Fruit fly (Drosophila melanogaster) whole organism, pupa: ENCODE results near the gene CG10301.

ENCODE experiments used
- CG10348 ChIP-seq: fragments of 200-800 bp; sonication (Bioruptor generic); IDR thresholded peaks from 2 replicates; pipeline ENCODE4 v1.3.6; 2022; ENCODE audit warnings: missing biosample characterization, missing genetic modification characterization
- CG12605 ChIP-seq: fragments of 200-800 bp; sonication (Bioruptor generic); IDR thresholded peaks from 2 replicates; pipeline ENCODE4 v1.3.6; 2022; ENCODE audit warnings: missing biosample characterization, missing genetic modification characterization
- CG14655 ChIP-seq: fragments of 200-800 bp; sonication (Bioruptor generic); optimal IDR thresholded peaks from 3 replicates; lab custom pipeline; 2017; ENCODE audit warnings: mild to moderate bottlenecking, missing biosample characterization, missing genetic modification reagents, missing genetic modification characterization
- CG15710 ChIP-seq: fragments of 200-800 bp; sonication (Bioruptor generic); optimal IDR thresholded peaks from 2 replicates; lab custom pipeline; 2018; ENCODE audit warnings: missing biosample characterization, mild to moderate bottlenecking, missing genetic modification characterization, moderate library complexity
- CG17806 ChIP-seq: fragments of 200-800 bp; sonication (Bioruptor generic); optimal IDR thresholded peaks from 2 replicates; lab custom pipeline; 2018; ENCODE audit warnings: missing biosample characterization, mild to moderate bottlenecking, missing genetic modification characterization, moderate library complexity
- CG32121 ChIP-seq: fragments of 200-800 bp; sonication (Bioruptor generic); IDR thresholded peaks from 2 replicates; pipeline ENCODE4 v1.3.6; 2022; ENCODE audit warnings: missing biosample characterization, missing genetic modification characterization
- CG8301 ChIP-seq: fragments of 200-800 bp; sonication (Bioruptor generic); optimal IDR thresholded peaks from 2 replicates; lab custom pipeline; 2018; ENCODE audit warnings: missing biosample characterization, mild to moderate bottlenecking, missing genetic modification characterization
- CG9948 ChIP-seq: fragments of 200-800 bp; sonication (Bioruptor generic); optimal IDR thresholded peaks from 2 replicates; lab custom pipeline; 2018; ENCODE audit warnings: missing biosample characterization, mild to moderate bottlenecking, missing genetic modification characterization, moderate library complexity
- D1 ChIP-seq: fragments of 200-800 bp; sonication (Bioruptor generic); optimal IDR thresholded peaks from 2 replicates; lab custom pipeline; 2018; ENCODE audit warnings: missing biosample characterization, mild to moderate bottlenecking, missing genetic modification characterization, moderate library complexity
- EcR ChIP-seq: fragments of 200-800 bp; sonication (Bioruptor generic); optimal IDR thresholded peaks from 3 replicates; lab custom pipeline; 2019; ENCODE audit warnings: missing biosample characterization, missing genetic modification characterization, mild to moderate bottlenecking, moderate library complexity, missing genetic modification reagents
- Pif1B ChIP-seq: fragments of 200-800 bp; sonication (Bioruptor generic); optimal IDR thresholded peaks from 3 replicates; lab custom pipeline; 2016; ENCODE audit warnings: missing biosample characterization, missing genetic modification characterization
- Snoo ChIP-seq: fragments of 200-800 bp; sonication (Bioruptor generic); optimal IDR thresholded peaks from 3 replicates; lab custom pipeline; 2017; ENCODE audit warnings: missing biosample characterization, mild to moderate bottlenecking, missing genetic modification characterization, inconsistent platforms
- gl ChIP-seq: fragments of 200-800 bp; sonication (Bioruptor generic); optimal IDR thresholded peaks from 2 replicates; lab custom pipeline; 2018; ENCODE audit warnings: missing biosample characterization, mild to moderate bottlenecking, missing genetic modification characterization

DNA sequence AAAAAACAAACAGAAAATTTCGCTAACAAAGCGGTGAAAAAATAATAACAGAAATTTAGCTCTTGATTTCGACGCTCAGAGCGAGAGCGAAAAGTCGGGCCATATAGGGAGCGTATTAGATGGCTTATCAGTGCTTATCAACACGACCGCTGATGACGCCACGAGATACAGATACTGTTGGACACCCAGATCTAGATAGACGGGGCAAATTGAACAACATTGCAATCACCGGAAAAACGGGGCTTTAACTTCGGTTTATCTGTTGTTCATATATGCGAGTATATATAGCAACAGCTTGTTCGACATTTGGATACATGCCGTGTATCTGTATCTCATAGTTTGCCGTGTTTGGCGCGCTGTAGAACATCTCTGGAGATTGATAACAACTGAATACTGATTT, 41.4 kb upstream of the CG10301 start:
- TF ChIP-seq D1 = no peak
- no peak for TF ChIP-seq CG9948
- TF ChIP-seq CG12605 (GFP tag; lab: Robert Waterston, UW) = no peak
- TF ChIP-seq Snoo (tag; lab: Kevin White, UChicago) = no peak
- no peak for TF ChIP-seq CG8301 (tag; lab: Kevin White, UChicago)
- TF ChIP-seq EcR (GFP tag; lab: Kevin White, UChicago) = no peak
- TF ChIP-seq CG17806 (tag; lab: Kevin White, UChicago) = no peak
- TF ChIP-seq CG32121 (GFP tag; lab: Robert Waterston, UW) = no peak
- no peak for TF ChIP-seq CG14655
- TF ChIP-seq Pif1B (GFP tag; lab: Kevin White, UChicago) = no peak
- TF ChIP-seq gl (tag; lab: Kevin White, UChicago) = no peak
- TF ChIP-seq CG15710 (tag; lab: Kevin White, UChicago) = no peak
- TF ChIP-seq CG10348 (GFP tag; lab: Robert Waterston, UW) = no peak
